Worm (Caenorhabditis elegans) whole organism, L3 larva: ENCODE results near the gene cri-3.

Experiments used
- aly-2 ChIP-seq: fragments of 150-350 bp; optimal IDR thresholded peaks from 2 replicates; lab custom pipeline; 2014; ENCODE audit warnings: missing biosample characterization, missing genetic modification characterization
- ceh-16 ChIP-seq: sonication (generic microtip); optimal IDR thresholded peaks from 2 replicates; lab custom pipeline; 2017; ENCODE audit warnings: missing biosample characterization, missing genetic modification characterization
- elt-3 ChIP-seq, 3 experiments: fragments of 150-350 bp in 1 of 3; sonication (generic microtip) in 2 of 3; optimal IDR thresholded peaks; 2 replicates in 2 of 3; 4 replicates in 1 of 3; lab custom pipeline; 2014 to 2017; ENCODE audit warnings: missing biosample characterization in 3 of 3, missing genetic modification characterization in 3 of 3
- fkh-10 ChIP-seq: sonication (generic microtip); optimal IDR thresholded peaks from 2 replicates; lab custom pipeline; 2017; ENCODE audit warnings: missing biosample characterization, missing genetic modification reagents, missing genetic modification characterization
- jun-1 ChIP-seq: fragments of 150-350 bp; optimal IDR thresholded peaks from 2 replicates; lab custom pipeline; 2014; ENCODE audit warnings: missing biosample characterization, missing genetic modification reagents, missing genetic modification characterization
- nfya-1 ChIP-seq: sonication (generic microtip); optimal IDR thresholded peaks from 2 replicates; lab custom pipeline; 2017; ENCODE audit warnings: missing genetic modification characterization, mild to moderate bottlenecking, missing compliant biosample characterization, antibody characterized with exemption, moderate library complexity; ENCODE audit not compliant: insufficient read depth
- nhr-11 ChIP-seq: fragments of 150-350 bp; optimal IDR thresholded peaks from 2 replicates; lab custom pipeline; 2014; ENCODE audit warnings: missing biosample characterization, missing genetic modification characterization
- nhr-12 ChIP-seq: fragments of 150-350 bp; optimal IDR thresholded peaks from 2 replicates; lab custom pipeline; 2014; ENCODE audit warnings: missing biosample characterization, missing genetic modification characterization
- pha-4 ChIP-seq: fragments of 150-350 bp; optimal IDR thresholded peaks from 2 replicates; lab custom pipeline; 2014; ENCODE audit warnings: missing biosample characterization, missing genetic modification reagents, missing genetic modification characterization
- pqm-1 ChIP-seq: fragments of 150-350 bp; optimal IDR thresholded peaks from 2 replicates; lab custom pipeline; 2017; ENCODE audit warnings: missing biosample characterization, missing genetic modification characterization, inconsistent platforms
- snpc-4 ChIP-seq: fragments of 150-350 bp; optimal IDR thresholded peaks from 2 replicates; lab custom pipeline; 2014; ENCODE audit warnings: missing biosample characterization, missing genetic modification characterization
- tbx-2 ChIP-seq: sonication (generic microtip); optimal IDR thresholded peaks from 2 replicates; lab custom pipeline; 2016; ENCODE audit warnings: mild to moderate bottlenecking, missing genetic modification characterization, missing compliant biosample characterization
- ztf-4 ChIP-seq: fragments of 150-350 bp; optimal IDR thresholded peaks from 2 replicates; lab custom pipeline; 2014; ENCODE audit warnings: missing biosample characterization, missing genetic modification characterization

- TF ChIP-seq nhr-11 (tag; lab: Kevin White, UChicago), result no peak
- no peak for TF ChIP-seq pqm-1
- TF ChIP-seq tbx-2 (tag; lab: Kevin White, UChicago), result no peak
- TF ChIP-seq jun-1 (tag; lab: Kevin White, UChicago), result no peak
- TF ChIP-seq pha-4 (tag; lab: Kevin White, UChicago), result no peak
- TF ChIP-seq elt-3 (tag; optimal IDR thresholded peaks at IDR 0.05; lab: Kevin White, UChicago), result no peak
- no peak for TF ChIP-seq snpc-4
- TF ChIP-seq fkh-10 (GFP tag; lab: Kevin White, UChicago), result no peak
- no peak for TF ChIP-seq ztf-4 (tag; lab: Kevin White, UChicago)
- no peak for TF ChIP-seq aly-2
- no peak for TF ChIP-seq ceh-16
- no peak for TF ChIP-seq nfya-1 (tag; lab: Kevin White, UChicago)
- TF ChIP-seq nhr-12 (tag; lab: Kevin White, UChicago), result no peak
Observed at ce11 chrIII:3423924-3424323, 27.8 kb downstream of the cri-3 start.
